Fruit fly (Drosophila melanogaster): ENCODE measurements around the gene CG13282.

The CG13282 gene

dm6 chr2L:16826872-16827506 is 7.3 kb downstream of the CG13282 start, which contains the start of gene AspRS-m (continued):
- TF ChIP-seq CG13287 (GFP tag; IDR thresholded peaks at IDR 0.05; ENCODE audit: partially characterized antibody): peak; percentile 88
- TF ChIP-seq Gug (GFP tag; IDR thresholded peaks at IDR 0.05): no peak; the same call in 3 of the 4 replicates
- TF ChIP-seq CG14050 (GFP tag; IDR thresholded peaks at IDR 0.05): no peak
- TF ChIP-seq Blimp-1 (GFP tag; optimal IDR thresholded peaks at IDR 0.05): no peak
- peak; percentile 10 for TF ChIP-seq CG17385 (GFP tag; optimal IDR thresholded peaks at IDR 0.05)
- peak; percentile 59 for TF ChIP-seq CG9797 (GFP tag; optimal IDR thresholded peaks at IDR 0.05)
- peak; percentile 87 for TF ChIP-seq CG6791 (GFP tag; IDR thresholded peaks at IDR 0.05; ENCODE audit: partially characterized antibody)
- no peak for TF ChIP-seq crc (GFP tag; optimal IDR thresholded peaks at IDR 0.05)
- TF ChIP-seq hb (GFP tag; IDR thresholded peaks at IDR 0.05; ENCODE audit: partially characterized antibody): peak; percentile 88
- TF ChIP-seq onecut (GFP tag; IDR thresholded peaks at IDR 0.05): no peak
- TF ChIP-seq CG33557 (GFP tag; optimal IDR thresholded peaks at IDR 0.05): no peak
- TF ChIP-seq lilli (GFP tag; optimal IDR thresholded peaks at IDR 0.05): peak; percentile 18
- TF ChIP-seq CG11560 (tag; IDR thresholded peaks at IDR 0.05): no peak
- no peak for TF ChIP-seq org-1 (GFP tag; optimal IDR thresholded peaks at IDR 0.05)
- no peak for TF ChIP-seq pros (GFP tag; optimal IDR thresholded peaks at IDR 0.05)
- no peak for TF ChIP-seq ap (GFP tag; IDR thresholded peaks at IDR 0.05)
- peak; percentile 68 for TF ChIP-seq Deaf1 (tag; optimal IDR thresholded peaks at IDR 0.05)
- peak; percentile 44; the same call in 1 of the 3 replicates for TF ChIP-seq Dbx (GFP tag; IDR thresholded peaks at IDR 0.05)
- TF ChIP-seq CG10654 (GFP tag; optimal IDR thresholded peaks at IDR 0.05): no peak
- TF ChIP-seq cad (GFP tag; optimal IDR thresholded peaks at IDR 0.05): no peak
- peak; percentile 93 for TF ChIP-seq knrl (GFP tag; IDR thresholded peaks at IDR 0.05; ENCODE audit: partially characterized antibody)
- no peak for TF ChIP-seq ab (GFP tag; optimal IDR thresholded peaks at IDR 0.05)
- TF ChIP-seq mirr (GFP tag; optimal IDR thresholded peaks at IDR 0.05): no peak
- no peak for TF ChIP-seq CG1529 (GFP tag; optimal IDR thresholded peaks at IDR 0.05)
- no peak for TF ChIP-seq CG17912 (GFP tag; optimal IDR thresholded peaks at IDR 0.05)
- no peak for TF ChIP-seq Sox100B (GFP tag; optimal IDR thresholded peaks at IDR 0.05)
- TF ChIP-seq CG10543 (GFP tag; optimal IDR thresholded peaks at IDR 0.05): no peak
- TF ChIP-seq Adf1 (GFP tag; IDR thresholded peaks at IDR 0.05): peak; percentile 40
- TF ChIP-seq en (GFP tag; optimal IDR thresholded peaks at IDR 0.05): no peak
- peak; percentile 31; the same call in 1 of the 2 replicates for TF ChIP-seq sisA (GFP tag; IDR thresholded peaks at IDR 0.05)
- no peak for TF ChIP-seq B-H2 (GFP tag; optimal IDR thresholded peaks at IDR 0.05)
- no peak for TF ChIP-seq Spps (tag; optimal IDR thresholded peaks at IDR 0.05)
- TF ChIP-seq CG9876 (GFP tag; optimal IDR thresholded peaks at IDR 0.05): no peak
- TF ChIP-seq bigmax (GFP tag; optimal IDR thresholded peaks at IDR 0.05): no peak
- TF ChIP-seq klu (GFP tag; IDR thresholded peaks at IDR 0.05): no peak
- no peak for TF ChIP-seq Hey (tag; optimal IDR thresholded peaks at IDR 0.05)
- no peak for TF ChIP-seq bab2 (GFP tag; optimal IDR thresholded peaks at IDR 0.05)
- no peak for TF ChIP-seq Ets65A (GFP tag)
- TF ChIP-seq CG7786 (GFP tag; optimal IDR thresholded peaks at IDR 0.05): no peak
- no peak for TF ChIP-seq CG3065 (GFP tag; optimal IDR thresholded peaks at IDR 0.05)
- TF ChIP-seq Usf (GFP tag; optimal IDR thresholded peaks at IDR 0.05): no peak
- TF ChIP-seq sqz (GFP tag; optimal IDR thresholded peaks at IDR 0.05): no peak
- TF ChIP-seq ems (GFP tag; optimal IDR thresholded peaks at IDR 0.05): no peak
- TF ChIP-seq gcm2 (GFP tag; optimal IDR thresholded peaks at IDR 0.05): no peak
- TF ChIP-seq fd64A (GFP tag; optimal IDR thresholded peaks at IDR 0.05): no peak
- no peak for TF ChIP-seq ATbp (GFP tag; optimal IDR thresholded peaks at IDR 0.05)
- peak; percentile 3 for TF ChIP-seq CG4424 (GFP tag; optimal IDR thresholded peaks at IDR 0.05)
- no peak for TF ChIP-seq emc (GFP tag; optimal IDR thresholded peaks at IDR 0.05)
- TF ChIP-seq corto (GFP tag; optimal IDR thresholded peaks at IDR 0.05): no peak
- TF ChIP-seq CG15479 (GFP tag; optimal IDR thresholded peaks at IDR 0.05): peak; percentile 16
- TF ChIP-seq CG34422 (GFP tag; IDR thresholded peaks at IDR 0.05): peak; percentile 81
